Worm (Caenorhabditis elegans) whole organism, mixed stage, embryonic: ENCODE data around the gene F49C5.7.

Experiments used
- M03D4.4 ChIP-seq: sonication (generic microtip); optimal IDR thresholded peaks from 2 replicates; lab custom pipeline; 2017; ENCODE audit warnings: mild to moderate bottlenecking, missing genetic modification characterization, missing compliant biosample characterization
- bed-3 ChIP-seq: fragments of 200-800 bp; sonication (Bioruptor generic); optimal IDR thresholded peaks from 3 replicates; lab custom pipeline; 2018; ENCODE audit warnings: mild to moderate bottlenecking, missing genetic modification characterization, moderate library complexity, missing compliant biosample characterization
- blmp-1 ChIP-seq: fragments of 150-350 bp; optimal IDR thresholded peaks from 2 replicates; lab custom pipeline; 2014; ENCODE audit warnings: missing biosample characterization, missing genetic modification characterization
- ceh-43 ChIP-seq: fragments of 200-800 bp; sonication (Bioruptor generic); optimal IDR thresholded peaks from 2 replicates; lab custom pipeline; 2018; ENCODE audit warnings: mild to moderate bottlenecking, missing genetic modification characterization, moderate library complexity, missing compliant biosample characterization
- ceh-83 ChIP-seq: fragments of 200-800 bp; sonication (Bioruptor generic); optimal IDR thresholded peaks from 2 replicates; lab custom pipeline; 2018; ENCODE audit warnings: mild to moderate bottlenecking, missing genetic modification characterization, missing compliant biosample characterization
- ces-1 ChIP-seq: fragments of 150-350 bp; optimal IDR thresholded peaks from 2 replicates; lab custom pipeline; 2014; ENCODE audit warnings: missing biosample characterization, missing genetic modification reagents, missing genetic modification characterization
- cnd-1 ChIP-seq: fragments of 200-800 bp; sonication (Bioruptor generic); optimal IDR thresholded peaks from 2 replicates; lab custom pipeline; 2018; ENCODE audit warnings: mild to moderate bottlenecking, missing genetic modification characterization, missing compliant biosample characterization
- drap-1 ChIP-seq: fragments of 200-800 bp; sonication (Bioruptor generic); optimal IDR thresholded peaks from 3 replicates; lab custom pipeline; 2018; ENCODE audit warnings: mild to moderate bottlenecking, missing genetic modification characterization, missing compliant biosample characterization
- elt-1 ChIP-seq: sonication (generic microtip); optimal IDR thresholded peaks from 2 replicates; lab custom pipeline; 2017; ENCODE audit warnings: missing genetic modification characterization, mild to moderate bottlenecking, missing compliant biosample characterization, antibody characterized with exemption, moderate library complexity, borderline replicate concordance; ENCODE audit not compliant: insufficient read depth
- elt-3 ChIP-seq: fragments of 150-350 bp; optimal IDR thresholded peaks from 2 replicates; lab custom pipeline; 2014; ENCODE audit warnings: missing biosample characterization, missing genetic modification characterization
- flh-1 ChIP-seq: fragments of 200-800 bp; sonication (Bioruptor generic); optimal IDR thresholded peaks from 2 replicates; lab custom pipeline; 2018; ENCODE audit warnings: mild to moderate bottlenecking, missing genetic modification characterization, moderate library complexity, missing compliant biosample characterization
- ham-2 ChIP-seq: fragments of 200-800 bp; sonication (Bioruptor generic); optimal IDR thresholded peaks from 2 replicates; lab custom pipeline; 2018; ENCODE audit warnings: mild to moderate bottlenecking, missing genetic modification characterization, missing compliant biosample characterization
- hlh-1 ChIP-seq: fragments of 150-350 bp; optimal IDR thresholded peaks from 2 replicates; lab custom pipeline; 2014; ENCODE audit warnings: missing biosample characterization, missing genetic modification reagents, missing genetic modification characterization
- lin-13 ChIP-seq: fragments of 150-350 bp; optimal IDR thresholded peaks from 2 replicates; lab custom pipeline; 2014; ENCODE audit warnings: missing biosample characterization, missing genetic modification characterization
- lin-32 ChIP-seq: fragments of 200-800 bp; sonication (Bioruptor generic); optimal IDR thresholded peaks from 2 replicates; lab custom pipeline; 2018; ENCODE audit warnings: mild to moderate bottlenecking, missing genetic modification characterization, missing compliant biosample characterization
- lsy-2 ChIP-seq: fragments of 150-350 bp; optimal IDR thresholded peaks from 2 replicates; lab custom pipeline; 2014; ENCODE audit warnings: missing biosample characterization, missing genetic modification characterization
- mab-5 ChIP-seq: fragments of 150-350 bp; optimal IDR thresholded peaks from 2 replicates; lab custom pipeline; 2014; ENCODE audit warnings: missing biosample characterization, missing genetic modification characterization
- mep-1 ChIP-seq: fragments of 150-350 bp; optimal IDR thresholded peaks from 2 replicates; lab custom pipeline; 2017; ENCODE audit warnings: missing biosample characterization, missing genetic modification reagents, missing genetic modification characterization, inconsistent platforms
- nhr-12 ChIP-seq: fragments of 150-350 bp; optimal IDR thresholded peaks from 2 replicates; lab custom pipeline; 2014; ENCODE audit warnings: missing biosample characterization, missing genetic modification characterization
- nhr-237 ChIP-seq: fragments of 150-350 bp; optimal IDR thresholded peaks from 2 replicates; lab custom pipeline; 2014; ENCODE audit warnings: missing biosample characterization, missing genetic modification characterization
- nhr-28 ChIP-seq: fragments of 150-350 bp; optimal IDR thresholded peaks from 2 replicates; lab custom pipeline; 2014; ENCODE audit warnings: missing biosample characterization, missing genetic modification characterization
- nhr-76 ChIP-seq: sonication (generic microtip); optimal IDR thresholded peaks from 2 replicates; lab custom pipeline; 2017; ENCODE audit warnings: missing biosample characterization, missing genetic modification characterization
- pha-4 ChIP-seq: fragments of 150-350 bp; optimal IDR thresholded peaks from 2 replicates; lab custom pipeline; 2018; ENCODE audit warnings: missing biosample characterization, missing genetic modification reagents, missing genetic modification characterization
- sem-2 ChIP-seq: fragments of 200-800 bp; sonication (Bioruptor generic); optimal IDR thresholded peaks from 2 replicates; lab custom pipeline; 2018; ENCODE audit warnings: mild to moderate bottlenecking, missing genetic modification characterization, missing compliant biosample characterization
- snpc-4 ChIP-seq: fragments of 150-350 bp; optimal IDR thresholded peaks from 2 replicates; lab custom pipeline; 2014; ENCODE audit warnings: missing biosample characterization, missing genetic modification characterization
- tbx-8 ChIP-seq: fragments of 200-800 bp; sonication (Bioruptor generic); optimal IDR thresholded peaks from 2 replicates; lab custom pipeline; 2018; ENCODE audit warnings: mild to moderate bottlenecking, missing genetic modification characterization, moderate library complexity, missing compliant biosample characterization
- unc-120 ChIP-seq: sonication (generic microtip); optimal IDR thresholded peaks from 2 replicates; lab custom pipeline; 2017; ENCODE audit warnings: missing genetic modification characterization, missing compliant biosample characterization; ENCODE audit not compliant: poor library complexity, severe bottlenecking
- unc-39 ChIP-seq: fragments of 150-350 bp; optimal IDR thresholded peaks from 2 replicates; lab custom pipeline; 2014; ENCODE audit warnings: missing biosample characterization, missing genetic modification characterization
- unc-62 ChIP-seq: fragments of 150-350 bp; optimal IDR thresholded peaks from 2 replicates; lab custom pipeline; 2014; ENCODE audit warnings: missing biosample characterization, missing genetic modification reagents, missing genetic modification characterization
- zip-8 ChIP-seq: fragments of 150-350 bp; optimal IDR thresholded peaks from 2 replicates; lab custom pipeline; 2014; ENCODE audit warnings: missing biosample characterization, missing genetic modification characterization
- ztf-11 ChIP-seq: fragments of 150-350 bp; optimal IDR thresholded peaks from 2 replicates; lab custom pipeline; 2014; ENCODE audit warnings: missing biosample characterization, missing genetic modification characterization

The F49C5.7 gene

ce11 chrII:12573541-12573940 is 7.6 kb downstream of the F49C5.7 start, which contains the start of gene Y38E10A.2:
Y38E10A.2 (minus strand) TSS chrII:12573641.
- TF ChIP-seq hlh-1 (no peak), mep-1 (tag; lab: Kevin White, UChicago) (no peak), ces-1 (GFP tag; lab: Kevin White, UChicago) (no peak)

- TF ChIP-seq bed-3 (GFP tag; lab: Kevin White, UChicago), result no peak
- TF ChIP-seq lin-13 (tag; lab: Kevin White, UChicago), result no peak
- TF ChIP-seq blmp-1 (tag; lab: Kevin White, UChicago), result no peak
- no peak for TF ChIP-seq ceh-43
- no peak for TF ChIP-seq nhr-76 (tag; lab: Kevin White, UChicago)
- no peak for TF ChIP-seq nhr-237 (tag; lab: Kevin White, UChicago)
- no peak for TF ChIP-seq mep-1 (tag; lab: Kevin White, UChicago)
- TF ChIP-seq mab-5 (tag; lab: Kevin White, UChicago), result no peak
- no peak for TF ChIP-seq snpc-4 (tag; lab: Kevin White, UChicago)
- no peak for TF ChIP-seq unc-39 (tag; lab: Kevin White, UChicago)
- no peak for TF ChIP-seq lsy-2 (tag; lab: Kevin White, UChicago)
- no peak for TF ChIP-seq nhr-12 (tag; lab: Kevin White, UChicago)
- no peak for TF ChIP-seq cnd-1 (tag; lab: Kevin White, UChicago)
- no peak for TF ChIP-seq unc-120 (tag; lab: Kevin White, UChicago)
- no peak for TF ChIP-seq unc-62 (GFP tag; lab: Kevin White, UChicago)
- TF ChIP-seq pha-4 (tag; lab: Kevin White, UChicago), result no peak
- no peak for TF ChIP-seq nhr-28
- no peak for TF ChIP-seq ces-1 (GFP tag; lab: Kevin White, UChicago)
- no peak for TF ChIP-seq drap-1 (GFP tag; lab: Kevin White, UChicago)
- TF ChIP-seq sem-2 (GFP tag; lab: Kevin White, UChicago), result no peak
- TF ChIP-seq, all 35 proteins: peak for 0
Observed at ce11 chrII:12574668-12575067, 8.7 kb downstream of the F49C5.7 start, which contains the start of gene Y38E10A.3. Y38E10A.3 (minus strand) TSS chrII:12574768.

- TF ChIP-seq nhr-76 (tag; lab: Kevin White, UChicago) (no peak), tbx-8 (GFP tag; lab: Kevin White, UChicago) (no peak), nhr-12 (tag; lab: Kevin White, UChicago) (no peak), mep-1 (tag; lab: Kevin White, UChicago) (no peak), lsy-2 (tag; lab: Kevin White, UChicago) (no peak), lin-13 (tag; lab: Kevin White, UChicago) (no peak), ceh-43 (no peak), M03D4.4 (tag; lab: Kevin White, UChicago) (no peak), ceh-83 (GFP tag; lab: Kevin White, UChicago) (no peak), elt-1 (tag; lab: Kevin White, UChicago) (no peak), ztf-11 (tag; lab: Kevin White, UChicago) (no peak), unc-39 (tag; lab: Kevin White, UChicago) (no peak), mab-5 (tag; lab: Kevin White, UChicago) (no peak), bed-3 (GFP tag; lab: Kevin White, UChicago) (no peak), nhr-28 (no peak), elt-3 (no peak), ham-2 (GFP tag; lab: Kevin White, UChicago) (no peak), lin-32 (GFP tag; lab: Kevin White, UChicago) (no peak)
Observed at ce11 chrII:12577754-12578153, 11.8 kb downstream of the F49C5.7 start, which contains the start of gene clec-8. clec-8 (minus strand) TSS chrII:12578061.

ce11 chrII:12580952-12581351 is 15.0 kb downstream of the F49C5.7 start, which contains the start of gene clec-4:
clec-4 (minus strand) TSS chrII:12581113.
- TF ChIP-seq flh-1 (GFP tag; lab: Kevin White, UChicago) (no peak), elt-1 (tag; lab: Kevin White, UChicago) (no peak), lin-13 (tag; lab: Kevin White, UChicago) (no peak), ztf-11 (tag; lab: Kevin White, UChicago) (no peak), snpc-4 (tag; lab: Kevin White, UChicago) (no peak), mep-1 (tag; lab: Kevin White, UChicago) (no peak), nhr-28 (no peak), nhr-12 (tag; lab: Kevin White, UChicago) (no peak), ceh-43 (no peak), nhr-237 (tag; lab: Kevin White, UChicago) (no peak), unc-39 (tag; lab: Kevin White, UChicago) (no peak), zip-8 (no peak), blmp-1 (tag; lab: Kevin White, UChicago) (no peak), cnd-1 (tag; lab: Kevin White, UChicago) (no peak), drap-1 (GFP tag; lab: Kevin White, UChicago) (no peak)
